Fruit fly (Drosophila melanogaster): ENCODE measurements around the gene Liprin-alpha.

Liprin-alpha gene

DNA sequence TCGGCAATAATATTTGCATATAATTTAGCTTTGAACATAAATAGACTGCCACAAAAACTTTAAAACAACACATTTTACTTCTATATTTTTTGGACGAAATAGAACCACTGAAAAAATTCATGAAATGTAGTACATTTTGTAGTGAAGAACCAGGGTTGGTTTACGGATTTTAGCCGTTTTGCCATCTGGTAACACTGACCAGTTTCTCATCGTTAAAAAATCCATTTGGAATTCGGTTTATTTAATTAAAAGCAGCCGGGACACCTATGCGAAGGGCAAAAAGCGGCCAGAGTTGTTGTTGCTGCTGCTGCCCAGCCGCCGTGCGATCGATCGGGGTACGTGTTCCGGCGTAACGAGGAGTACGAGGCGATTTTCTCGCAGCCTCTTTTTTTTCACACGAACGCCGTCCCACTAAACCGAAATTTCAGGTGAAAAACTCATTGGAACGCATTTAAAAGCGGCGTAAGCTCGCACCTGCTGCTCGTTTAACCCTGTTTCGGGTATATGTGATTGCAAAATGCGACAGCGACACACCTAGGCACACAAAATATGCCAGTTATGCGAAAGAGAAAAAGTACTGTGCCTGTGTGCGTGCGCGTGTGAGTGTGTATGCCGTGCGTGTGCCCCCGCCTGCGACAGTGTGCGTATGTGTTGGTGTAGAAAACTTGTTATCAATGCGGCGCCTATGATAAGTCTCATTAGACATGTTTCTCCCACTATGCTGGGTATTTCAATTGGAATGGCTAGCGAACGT lies at the start of gene Liprin-alpha:
Liprin-alpha (plus strand) TSS at position 154 of the 754 bp plus-strand sequence.
- peak; percentile 66 for TF ChIP-seq svp (GFP tag)
- TF ChIP-seq CG6792 (GFP tag; optimal IDR thresholded peaks at IDR 0.05), result no peak
- TF ChIP-seq dac (GFP tag; optimal IDR thresholded peaks at IDR 0.05), result no peak
- TF ChIP-seq Sox14 (GFP tag; optimal IDR thresholded peaks at IDR 0.05), result no peak
- TF ChIP-seq CG3032 (tag; optimal IDR thresholded peaks at IDR 0.05), result no peak
- no peak for TF ChIP-seq CG6163 (GFP tag; IDR thresholded peaks at IDR 0.05)
- no peak for TF ChIP-seq CG6808 (GFP tag; optimal IDR thresholded peaks at IDR 0.05)
- TF ChIP-seq CG6854 (GFP tag; optimal IDR thresholded peaks at IDR 0.05), result no peak
- TF ChIP-seq Gug (GFP tag; IDR thresholded peaks at IDR 0.05), result no peak

dm6 chr2L:6676535-6676934 lies 47.2 kb upstream of the Liprin-alpha start, which contains the start of gene cort:
Gene cort, minus strand, starts transcription at chr2L:6676635.
- TF ChIP-seq dac (GFP tag; optimal IDR thresholded peaks at IDR 0.05), result no peak
- no peak for TF ChIP-seq CG11294 (GFP tag; IDR thresholded peaks at IDR 0.05)

DNA sequence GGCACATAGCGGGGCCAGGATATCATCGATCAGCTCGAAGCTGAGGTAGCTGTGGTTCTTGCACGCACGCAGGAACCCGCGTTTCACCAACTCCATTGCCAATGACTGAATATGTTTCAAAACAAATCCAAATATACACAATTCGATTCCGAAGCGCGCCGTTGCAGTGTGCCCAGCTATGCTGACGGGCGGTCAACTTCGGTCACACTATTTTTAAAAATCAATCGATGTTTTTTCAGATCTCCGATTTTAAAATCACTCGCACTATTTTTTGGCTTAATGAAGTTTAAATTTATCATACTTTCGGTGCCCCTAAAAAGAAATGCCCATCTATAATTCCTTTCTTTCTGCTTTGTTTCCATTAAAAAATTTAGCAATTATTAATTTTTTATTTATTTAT lies 46.2 kb upstream of the Liprin-alpha start, which contains the start of gene Nse1:
Nse1 (minus strand) TSS at position 173 of the 400 bp plus-strand sequence.
- no peak for TF ChIP-seq CG8319 (GFP tag; optimal IDR thresholded peaks at IDR 0.05)

- TF ChIP-seq CG4318 (GFP tag; optimal IDR thresholded peaks at IDR 0.05) (no peak), Sox102F (GFP tag; optimal IDR thresholded peaks at IDR 0.05) (no peak), dac (GFP tag; optimal IDR thresholded peaks at IDR 0.05) (no peak), fkh (GFP tag; optimal IDR thresholded peaks at IDR 0.05) (peak; percentile 45), CG3032 (tag; optimal IDR thresholded peaks at IDR 0.05) (no peak)
Observed at dm6 chr2L:6682909-6683308, 40.8 kb upstream of the Liprin-alpha start.

DNA sequence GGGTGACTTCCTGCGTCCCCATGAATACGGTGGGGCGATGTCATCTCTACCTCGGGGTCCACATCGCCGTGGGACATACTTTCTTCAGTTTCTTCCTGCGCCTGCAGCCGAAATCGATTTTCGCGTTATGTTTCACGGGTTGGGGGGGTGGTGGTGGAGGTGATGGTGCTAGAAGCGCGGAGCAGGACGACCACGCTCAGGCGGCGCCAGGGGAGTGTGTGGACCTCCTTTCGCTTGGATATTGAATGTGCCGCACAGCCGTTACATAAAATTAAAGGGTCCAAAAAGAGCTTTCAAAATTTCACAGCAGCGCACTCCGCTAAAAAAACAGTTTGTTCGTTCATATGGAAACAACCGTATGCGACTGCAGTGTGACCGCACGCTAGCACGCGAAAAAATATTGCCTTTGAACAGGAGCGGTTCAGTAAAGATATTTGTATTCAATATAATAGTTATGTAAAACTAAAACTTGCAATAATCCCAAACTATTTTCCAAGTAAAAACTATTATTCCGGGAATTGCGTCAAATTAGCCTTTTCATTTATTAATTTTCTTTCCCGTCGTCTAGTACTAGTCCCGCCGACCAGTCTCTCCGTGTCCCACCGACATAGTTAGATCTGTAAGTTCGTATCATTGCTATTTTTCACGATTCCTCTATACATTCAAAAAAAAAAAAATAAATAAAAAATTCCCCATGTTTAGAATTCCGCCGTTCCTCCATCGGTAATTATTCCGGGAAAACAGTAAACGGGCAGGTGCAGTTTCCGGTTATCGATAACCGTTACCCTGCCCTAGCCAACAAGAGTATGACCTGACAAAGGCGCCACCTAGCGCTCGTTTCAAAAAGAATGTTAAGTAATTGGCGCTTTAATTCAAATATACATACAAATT lies 39.5 kb upstream of the Liprin-alpha start, which contains the start of gene Nhe3:
Nhe3 (minus strand) TSS at position 373 of the 891 bp plus-strand sequence.
- TF ChIP-seq fkh (GFP tag; optimal IDR thresholded peaks at IDR 0.05), result peak; percentile 45
- TF ChIP-seq vri (GFP tag; optimal IDR thresholded peaks at IDR 0.05), result peak; percentile 63
- peak; percentile 80 for TF ChIP-seq Hr4 (GFP tag; optimal IDR thresholded peaks at IDR 0.05)
- TF ChIP-seq ss (GFP tag; optimal IDR thresholded peaks at IDR 0.05), result no peak
- no peak for TF ChIP-seq CG7368 (GFP tag; optimal IDR thresholded peaks at IDR 0.05)
- TF ChIP-seq fd85E (GFP tag; optimal IDR thresholded peaks at IDR 0.05), result no peak
- no peak for TF ChIP-seq CG6276 (GFP tag; optimal IDR thresholded peaks at IDR 0.05)
- peak; percentile 94 for TF ChIP-seq Eip78C (GFP tag)
- TF ChIP-seq CG3919 (GFP tag; optimal IDR thresholded peaks at IDR 0.05), result no peak
- no peak for TF ChIP-seq CG10669 (GFP tag; optimal IDR thresholded peaks at IDR 0.05)
- TF ChIP-seq CG3032 (tag; optimal IDR thresholded peaks at IDR 0.05), result peak; percentile 71
- no peak for TF ChIP-seq CG16779 (tag; optimal IDR thresholded peaks at IDR 0.05)
- TF ChIP-seq Lpt (GFP tag; optimal IDR thresholded peaks at IDR 0.05), result no peak
- TF ChIP-seq lz (GFP tag; optimal IDR thresholded peaks at IDR 0.05), result peak; percentile 90
- peak; percentile 73 for TF ChIP-seq CG8632 (GFP tag; optimal IDR thresholded peaks at IDR 0.05)
- peak; percentile 89 for TF ChIP-seq esn (GFP tag; optimal IDR thresholded peaks at IDR 0.05)
- TF ChIP-seq CG6808 (GFP tag; optimal IDR thresholded peaks at IDR 0.05), result no peak
- no peak for TF ChIP-seq CG11762 (GFP tag; optimal IDR thresholded peaks at IDR 0.05; ENCODE audit: insufficient read depth)
- TF ChIP-seq fd59A (GFP tag; optimal IDR thresholded peaks at IDR 0.05), result peak; percentile 27
- peak; percentile 81 for TF ChIP-seq topi (GFP tag; optimal IDR thresholded peaks at IDR 0.05)
- TF ChIP-seq salr (GFP tag; optimal IDR thresholded peaks at IDR 0.05), result peak in 1 of 2 experiments; percentile 29
- TF ChIP-seq Hr38 (GFP tag; optimal IDR thresholded peaks at IDR 0.05), result no peak
- TF ChIP-seq Eip75B (GFP tag; optimal IDR thresholded peaks at IDR 0.05), result peak; percentile 50
- peak; percentile 71 for TF ChIP-seq Sox15 (GFP tag; optimal IDR thresholded peaks at IDR 0.05)
- peak; percentile 82 for TF ChIP-seq cyc (GFP tag; optimal IDR thresholded peaks at IDR 0.05)
- no peak for TF ChIP-seq net (GFP tag; optimal IDR thresholded peaks at IDR 0.05)
- TF ChIP-seq CG32006 (GFP tag; optimal IDR thresholded peaks at IDR 0.05), result no peak
- TF ChIP-seq achi (GFP tag; optimal IDR thresholded peaks at IDR 0.05), result no peak
- peak; percentile 81 for TF ChIP-seq CG34406 (GFP tag; optimal IDR thresholded peaks at IDR 0.05)
- TF ChIP-seq Sox102F (GFP tag; optimal IDR thresholded peaks at IDR 0.05), result no peak

Data from whole organism, prepupa.